Worm (Caenorhabditis elegans) whole organism, early embryonic: ENCODE results near the gene tmem-184.

Experiments
- F13C5.2 ChIP-seq: sonication (generic microtip); optimal IDR thresholded peaks from 2 replicates; lab custom pipeline; 2017; ENCODE audit warnings: mild to moderate bottlenecking, missing genetic modification characterization, inconsistent platforms, missing compliant biosample characterization
- aly-1 ChIP-seq: sonication (generic microtip); optimal IDR thresholded peaks from 2 replicates; lab custom pipeline; 2016; ENCODE audit warnings: missing genetic modification characterization, missing compliant biosample characterization
- ama-1 ChIP-seq: fragments of 150-350 bp; optimal IDR thresholded peaks from 2 replicates; lab custom pipeline; 2014
- ceh-13 ChIP-seq: fragments of 200-800 bp; sonication (Bioruptor generic); optimal IDR thresholded peaks from 2 replicates; lab custom pipeline; 2018; ENCODE audit warnings: mild to moderate bottlenecking, missing genetic modification characterization, missing compliant biosample characterization
- ets-7 ChIP-seq: sonication (generic microtip); optimal IDR thresholded peaks from 2 replicates; lab custom pipeline; 2016; ENCODE audit warnings: missing genotype, missing genetic modification characterization, missing compliant biosample characterization
- flt-1 ChIP-seq: fragments of 200-800 bp; sonication (Bioruptor generic); IDR thresholded peaks from 2 replicates; pipeline ENCODE4 v1.3.6; 2022; ENCODE audit warnings: missing genetic modification characterization, missing compliant biosample characterization
- hmbx-1 ChIP-seq: sonication (generic microtip); optimal IDR thresholded peaks from 2 replicates; lab custom pipeline; 2016; ENCODE audit warnings: mild to moderate bottlenecking, missing genetic modification characterization, missing compliant biosample characterization
- hnd-1 ChIP-seq: sonication (generic microtip); optimal IDR thresholded peaks from 2 replicates; lab custom pipeline; 2016; ENCODE audit warnings: missing genetic modification characterization, missing compliant biosample characterization
- pes-1 ChIP-seq: fragments of 200-800 bp; sonication (Bioruptor generic); IDR thresholded peaks from 2 replicates; pipeline ENCODE4 v1.3.6; 2022; ENCODE audit warnings: missing genetic modification reagents, missing genetic modification characterization, missing compliant biosample characterization
- tbx-11 ChIP-seq: fragments of 200-800 bp; sonication (Bioruptor generic); IDR thresholded peaks from 2 replicates; pipeline ENCODE4 v1.3.6; 2022; ENCODE audit warnings: missing genetic modification characterization, missing compliant biosample characterization
- tra-4 ChIP-seq: sonication (generic microtip); optimal IDR thresholded peaks from 2 replicates; lab custom pipeline; 2017; ENCODE audit warnings: missing genetic modification characterization, missing compliant biosample characterization

- TF ChIP-seq ama-1 (lab: Kevin White, UChicago) (no peak), tbx-11 (GFP tag; lab: Robert Waterston, UW) (no peak), hmbx-1 (tag; lab: Kevin White, UChicago) (no peak), ceh-13 (GFP tag; lab: Kevin White, UChicago) (no peak), ets-7 (tag; lab: Kevin White, UChicago) (no peak), hnd-1 (tag; lab: Kevin White, UChicago) (no peak), tra-4 (tag; lab: Kevin White, UChicago) (no peak), F13C5.2 (tag; lab: Kevin White, UChicago) (no peak), pes-1 (GFP tag; lab: Robert Waterston, UW) (no peak), flt-1 (GFP tag; lab: Robert Waterston, UW) (no peak), aly-1 (no peak)
Observed at ce11 chrX:14739466-14739865, 32.8 kb upstream of the tmem-184 start.
